Worm (Caenorhabditis elegans) whole organism, L2 larva: ENCODE measurements around the gene ldb-1.

ENCODE experiments used
- C34F6.9 ChIP-seq: fragments of 150-350 bp; optimal IDR thresholded peaks from 2 replicates; lab custom pipeline; 2014; ENCODE audit warnings: missing biosample characterization, missing genetic modification characterization
- F13H6.1 ChIP-seq: sonication (generic microtip); optimal IDR thresholded peaks from 2 replicates; lab custom pipeline; 2016; ENCODE audit warnings: missing genetic modification characterization, missing compliant biosample characterization
- Y55F3AM.14 ChIP-seq: fragments of 200-800 bp; sonication (Bioruptor generic); optimal IDR thresholded peaks from 2 replicates; lab custom pipeline; 2018; ENCODE audit warnings: mild to moderate bottlenecking, missing genetic modification characterization, missing compliant biosample characterization
- alr-1 ChIP-seq: fragments of 150-350 bp; optimal IDR thresholded peaks from 2 replicates; lab custom pipeline; 2014; ENCODE audit warnings: missing biosample characterization, missing genetic modification characterization
- aly-2 ChIP-seq: fragments of 150-350 bp; optimal IDR thresholded peaks from 2 replicates; lab custom pipeline; 2014; ENCODE audit warnings: missing biosample characterization, missing genetic modification characterization
- egl-27 ChIP-seq: sonication (generic microtip); optimal IDR thresholded peaks from 3 replicates; lab custom pipeline; 2017; ENCODE audit warnings: missing biosample characterization, missing genetic modification reagents, missing genetic modification characterization
- elt-1 ChIP-seq: fragments of 150-350 bp; optimal IDR thresholded peaks from 2 replicates; lab custom pipeline; 2014; ENCODE audit warnings: missing biosample characterization, missing genetic modification characterization
- elt-3 ChIP-seq: sonication (generic microtip); optimal IDR thresholded peaks from 2 replicates; lab custom pipeline; 2017; ENCODE audit warnings: missing biosample characterization, missing genetic modification characterization
- fos-1 ChIP-seq: fragments of 150-350 bp; optimal IDR thresholded peaks from 2 replicates; lab custom pipeline; 2014; ENCODE audit warnings: missing biosample characterization, missing genetic modification characterization
- lin-11 ChIP-seq: fragments of 150-350 bp; sonication (generic microtip); optimal IDR thresholded peaks from 2 replicates; lab custom pipeline; 2014; ENCODE audit warnings: missing biosample characterization, missing genetic modification characterization, inconsistent platforms, mixed read lengths
- lin-13 ChIP-seq: fragments of 150-350 bp; optimal IDR thresholded peaks from 2 replicates; lab custom pipeline; 2014; ENCODE audit warnings: missing biosample characterization, missing genetic modification reagents, missing genetic modification characterization
- lin-39 ChIP-seq: fragments of 150-350 bp; optimal IDR thresholded peaks from 2 replicates; lab custom pipeline; 2014; ENCODE audit warnings: missing biosample characterization, missing genetic modification reagents, missing genetic modification characterization
- lsy-2 ChIP-seq, 2 experiments: fragments of 150-350 bp in 1 of 2; sonication (generic microtip) in 1 of 2; optimal IDR thresholded peaks; 2 replicates each; lab custom pipeline; 2014 to 2017; ENCODE audit warnings: missing biosample characterization in 2 of 2, missing genetic modification characterization in 2 of 2
- mab-5 ChIP-seq: fragments of 150-350 bp; optimal IDR thresholded peaks from 2 replicates; lab custom pipeline; 2014; ENCODE audit warnings: missing biosample characterization, missing genetic modification characterization
- mdl-1 ChIP-seq, 2 experiments: fragments of 150-350 bp in 1 of 2; sonication (generic microtip) in 1 of 2; optimal IDR thresholded peaks; 2 replicates each; lab custom pipeline; 2017; ENCODE audit warnings: missing biosample characterization in 2 of 2, missing genetic modification characterization in 2 of 2
- nhr-10 ChIP-seq: sonication (generic microtip); optimal IDR thresholded peaks from 2 replicates; lab custom pipeline; 2017; ENCODE audit warnings: missing biosample characterization, missing genetic modification characterization
- nhr-11 ChIP-seq: fragments of 150-350 bp; optimal IDR thresholded peaks from 2 replicates; lab custom pipeline; 2014; ENCODE audit warnings: missing biosample characterization, missing genetic modification characterization
- nhr-12 ChIP-seq: fragments of 150-350 bp; optimal IDR thresholded peaks from 2 replicates; lab custom pipeline; 2014; ENCODE audit warnings: missing biosample characterization, missing genetic modification characterization
- nhr-129 ChIP-seq: fragments of 150-350 bp; optimal IDR thresholded peaks from 2 replicates; lab custom pipeline; 2014; ENCODE audit warnings: missing biosample characterization, missing genetic modification characterization
- nhr-21 ChIP-seq: fragments of 150-350 bp; optimal IDR thresholded peaks from 2 replicates; lab custom pipeline; 2014; ENCODE audit warnings: missing biosample characterization, missing genetic modification characterization
- nhr-23 ChIP-seq: fragments of 150-350 bp; optimal IDR thresholded peaks from 2 replicates; lab custom pipeline; 2014; ENCODE audit warnings: missing biosample characterization, missing genetic modification reagents, missing genetic modification characterization
- nhr-237 ChIP-seq: fragments of 150-350 bp; optimal IDR thresholded peaks from 2 replicates; lab custom pipeline; 2014; ENCODE audit warnings: missing biosample characterization, missing genetic modification characterization
- nhr-25 ChIP-seq: fragments of 150-350 bp; sonication (generic microtip); optimal IDR thresholded peaks from 3 replicates; lab custom pipeline; 2014; ENCODE audit warnings: missing biosample characterization, missing genetic modification characterization
- nhr-6 ChIP-seq: fragments of 150-350 bp; optimal IDR thresholded peaks from 2 replicates; lab custom pipeline; 2014; ENCODE audit warnings: missing biosample characterization, missing genetic modification characterization
- nhr-77 ChIP-seq: fragments of 150-350 bp; optimal IDR thresholded peaks from 2 replicates; lab custom pipeline; 2014; ENCODE audit warnings: missing biosample characterization, missing genetic modification characterization
- sem-4 ChIP-seq: fragments of 150-350 bp; optimal IDR thresholded peaks from 2 replicates; lab custom pipeline; 2014; ENCODE audit warnings: missing biosample characterization, missing genetic modification reagents, missing genetic modification characterization
- skn-1 ChIP-seq: sonication (generic microtip); optimal IDR thresholded peaks from 2 replicates; lab custom pipeline; 2017; ENCODE audit warnings: missing biosample characterization, missing genetic modification characterization
- sma-9 ChIP-seq, 2 experiments: fragments of 150-350 bp in 1 of 2; sonication (generic microtip) in 1 of 2; optimal IDR thresholded peaks; 2 replicates each; lab custom pipeline; 2014 to 2016; ENCODE audit warnings: missing genetic modification characterization in 2 of 2, mild to moderate bottlenecking in 1 of 2, missing biosample characterization in 1 of 2, missing compliant biosample characterization in 1 of 2, missing genetic modification reagents in 1 of 2, moderate library complexity in 1 of 2
- snpc-4 ChIP-seq: fragments of 150-350 bp; optimal IDR thresholded peaks from 2 replicates; lab custom pipeline; 2014; ENCODE audit warnings: missing biosample characterization, missing genetic modification characterization
- unc-39 ChIP-seq: fragments of 150-350 bp; optimal IDR thresholded peaks from 2 replicates; lab custom pipeline; 2014; ENCODE audit warnings: missing biosample characterization, missing genetic modification characterization
- unc-55 ChIP-seq: fragments of 150-350 bp; sonication (generic microtip); optimal IDR thresholded peaks from 3 replicates; lab custom pipeline; 2014; ENCODE audit warnings: missing biosample characterization, missing genetic modification reagents, missing genetic modification characterization
- unc-62 ChIP-seq: fragments of 150-350 bp; optimal IDR thresholded peaks from 2 replicates; lab custom pipeline; 2014; ENCODE audit warnings: missing biosample characterization, missing genetic modification reagents, missing genetic modification characterization
- ztf-1 ChIP-seq: fragments of 200-800 bp; sonication (Bioruptor generic); conservative IDR thresholded peaks from 2 replicates; pipeline ENCODE4 v1.3.6; 2022; ENCODE audit warnings: missing genetic modification characterization, missing compliant biosample characterization
- ztf-11 ChIP-seq: sonication (generic microtip); optimal IDR thresholded peaks from 2 replicates; lab custom pipeline; 2017; ENCODE audit warnings: missing biosample characterization, missing genetic modification characterization
- ztf-4 ChIP-seq: fragments of 150-350 bp; optimal IDR thresholded peaks from 2 replicates; lab custom pipeline; 2014; ENCODE audit warnings: missing biosample characterization, missing genetic modification characterization

Gene ldb-1

ce11 chrX:11068334-11068733 is 39.6 kb downstream of the ldb-1 start, which contains the start of gene apt-9:
apt-9 (plus strand) TSS chrX:11068527.
- TF ChIP-seq lsy-2 (tag; optimal IDR thresholded peaks at IDR 0.05; lab: Kevin White, UChicago), result peak in 1 of 2 experiments; percentile 42
- TF ChIP-seq Y55F3AM.14, result peak; percentile 31
- TF ChIP-seq lin-11 (tag; lab: Kevin White, UChicago), result peak; percentile 16
- TF ChIP-seq mdl-1 (tag; optimal IDR thresholded peaks at IDR 0.05; lab: Kevin White, UChicago), result peak in 1 of 2 experiments; percentile 28
- peak; percentile 81 for TF ChIP-seq unc-55
- peak; percentile 54 for TF ChIP-seq nhr-129 (tag; lab: Kevin White, UChicago)
- TF ChIP-seq skn-1 (tag; lab: Kevin White, UChicago), result no peak
- TF ChIP-seq lin-39 (tag; lab: Kevin White, UChicago), result no peak
- no peak for TF ChIP-seq nhr-23 (tag; lab: Kevin White, UChicago)
- no peak for TF ChIP-seq nhr-21 (tag; lab: Kevin White, UChicago)
- peak; percentile 8 for TF ChIP-seq mab-5 (tag; lab: Kevin White, UChicago)
- TF ChIP-seq sma-9 (GFP tag; optimal IDR thresholded peaks at IDR 0.05; lab: Kevin White, UChicago), result peak; percentile 22
- TF ChIP-seq sma-9 (tag; optimal IDR thresholded peaks at IDR 0.05; lab: Kevin White, UChicago), result no peak
- TF ChIP-seq C34F6.9, result peak; percentile 26
- TF ChIP-seq snpc-4, result peak; percentile 23
- TF ChIP-seq, all 48 proteins: peak for 10

- TF ChIP-seq nhr-21 (tag; lab: Kevin White, UChicago), result no peak
- no peak for TF ChIP-seq ztf-1
- TF ChIP-seq fos-1 (tag; lab: Kevin White, UChicago), result no peak
- no peak for TF ChIP-seq alr-1 (tag; lab: Kevin White, UChicago)
- TF ChIP-seq nhr-11 (tag; lab: Kevin White, UChicago), result no peak
- TF ChIP-seq, all 48 proteins: peak for 0
Observed at ce11 chrX:11072701-11073100, 44.0 kb downstream of the ldb-1 start.

ce11 chrX:11073358-11073757 is 44.6 kb downstream of the ldb-1 start, which contains the start of gene W04G3.5:
W04G3.5 (plus strand) TSS chrX:11073658.
- TF ChIP-seq nhr-77 (tag; lab: Kevin White, UChicago) (no peak), sma-9 (GFP tag; optimal IDR thresholded peaks at IDR 0.05; lab: Kevin White, UChicago) (no peak), sma-9 (tag; optimal IDR thresholded peaks at IDR 0.05; lab: Kevin White, UChicago) (no peak), lin-13 (GFP tag; lab: Kevin White, UChicago) (no peak), egl-27 (tag; lab: Kevin White, UChicago) (no peak), unc-55 (no peak), alr-1 (tag; lab: Kevin White, UChicago) (no peak), nhr-237 (tag; lab: Kevin White, UChicago) (no peak), skn-1 (tag; lab: Kevin White, UChicago) (no peak), ztf-11 (tag; lab: Kevin White, UChicago) (no peak), elt-1 (tag; lab: Kevin White, UChicago) (no peak), nhr-21 (tag; lab: Kevin White, UChicago) (no peak), unc-62 (GFP tag; lab: Kevin White, UChicago) (no peak), F13H6.1 (tag; lab: Kevin White, UChicago) (no peak), nhr-25 (tag; lab: Kevin White, UChicago) (no peak)
- TF ChIP-seq, all 48 proteins: peak for 0

ce11 chrX:11076491-11076890 is 47.8 kb downstream of the ldb-1 start, which contains the start of gene W04G3.12:
W04G3.12 (minus strand) TSS chrX:11076801.
- no peak for TF ChIP-seq sem-4
- no peak for TF ChIP-seq ztf-4 (tag; lab: Kevin White, UChicago)
- no peak for TF ChIP-seq F13H6.1 (tag; lab: Kevin White, UChicago)
- no peak for TF ChIP-seq lin-11 (tag; lab: Kevin White, UChicago)
- TF ChIP-seq ztf-11 (tag; lab: Kevin White, UChicago), result no peak

- TF ChIP-seq fos-1 (tag; lab: Kevin White, UChicago), result no peak
- no peak for TF ChIP-seq nhr-6 (tag; lab: Kevin White, UChicago)
- TF ChIP-seq nhr-10 (tag; lab: Kevin White, UChicago), result no peak
- no peak for TF ChIP-seq egl-27 (tag; lab: Kevin White, UChicago)
- TF ChIP-seq elt-3 (tag; lab: Kevin White, UChicago), result no peak
- TF ChIP-seq nhr-23 (tag; lab: Kevin White, UChicago), result no peak
- TF ChIP-seq skn-1 (tag; lab: Kevin White, UChicago), result no peak
- no peak for TF ChIP-seq aly-2 (tag; lab: Kevin White, UChicago)
- TF ChIP-seq nhr-12, result no peak
- TF ChIP-seq unc-39, result no peak
- TF ChIP-seq, all 48 proteins: peak for 0
Observed at ce11 chrX:11078150-11078549, 49.4 kb downstream of the ldb-1 start, which contains the start of gene W04G3.10. W04G3.10 (minus strand) TSS chrX:11078250.
